Fruit fly (Drosophila melanogaster) whole organism, embryonic: Measurements from ENCODE around the gene RpL37A.

ENCODE experiments used
- CG10431 ChIP-seq: fragments of 200-800 bp; sonication (Bioruptor generic); optimal IDR thresholded peaks from 3 replicates; lab custom pipeline; 2018; ENCODE audit warnings: missing biosample characterization, mild to moderate bottlenecking, missing genetic modification characterization
- CG10543 ChIP-seq: fragments of 200-800 bp; sonication (Bioruptor generic); optimal IDR thresholded peaks from 3 replicates; lab custom pipeline; 2017; ENCODE audit warnings: missing biosample characterization, mild to moderate bottlenecking, missing genetic modification characterization, moderate library complexity
- CG10565 ChIP-seq: fragments of 200-800 bp; sonication (Bioruptor generic); optimal IDR thresholded peaks from 3 replicates; lab custom pipeline; 2016; ENCODE audit warnings: missing biosample characterization, mild to moderate bottlenecking, missing genetic modification characterization
- CG10959 ChIP-seq: fragments of 200-800 bp; sonication (Bioruptor generic); IDR thresholded peaks from 2 replicates; pipeline ENCODE4 v1.3.6; 2022; ENCODE audit warnings: missing biosample characterization, missing genetic modification characterization
- CG11085 ChIP-seq: fragments of 200-800 bp; sonication (Bioruptor generic); IDR thresholded peaks from 2 replicates; pipeline ENCODE4 v1.3.6; 2022; ENCODE audit warnings: missing biosample characterization, missing genetic modification characterization
- CG11504 ChIP-seq: fragments of 200-800 bp; sonication (Bioruptor generic); optimal IDR thresholded peaks from 3 replicates; lab custom pipeline; 2019; ENCODE audit warnings: missing biosample characterization, mild to moderate bottlenecking, missing genetic modification characterization, moderate library complexity
- CG12219 ChIP-seq: fragments of 200-800 bp; sonication (Bioruptor generic); optimal IDR thresholded peaks from 3 replicates; lab custom pipeline; 2018; ENCODE audit warnings: missing biosample characterization, mild to moderate bottlenecking, missing genetic modification characterization
- CG14667 ChIP-seq: fragments of 200-800 bp; sonication (Bioruptor generic); IDR thresholded peaks from 2 replicates; pipeline ENCODE4 v1.3.6; 2022; ENCODE audit warnings: missing biosample characterization, missing genetic modification characterization
- CG16815 ChIP-seq: fragments of 200-800 bp; sonication (Bioruptor generic); optimal IDR thresholded peaks from 3 replicates; lab custom pipeline; 2017; ENCODE audit warnings: missing biosample characterization, mild to moderate bottlenecking, missing genetic modification characterization
- CG17385 ChIP-seq: fragments of 200-800 bp; sonication (Bioruptor generic); optimal IDR thresholded peaks from 3 replicates; lab custom pipeline; 2018; ENCODE audit warnings: missing biosample characterization, mild to moderate bottlenecking, missing genetic modification characterization
- CG2202 ChIP-seq: fragments of 200-800 bp; sonication (Bioruptor generic); optimal IDR thresholded peaks from 2 replicates; lab custom pipeline; 2018; ENCODE audit warnings: missing biosample characterization, mild to moderate bottlenecking, missing genetic modification characterization
- CG2678 ChIP-seq: fragments of 200-800 bp; sonication (Bioruptor generic); optimal IDR thresholded peaks from 3 replicates; lab custom pipeline; 2019; ENCODE audit warnings: missing biosample characterization, mild to moderate bottlenecking, missing genetic modification characterization, moderate library complexity
- CG3407 ChIP-seq: fragments of 200-800 bp; sonication (Bioruptor generic); optimal IDR thresholded peaks from 2 replicates; lab custom pipeline; 2018; ENCODE audit warnings: missing biosample characterization, mild to moderate bottlenecking, missing genetic modification characterization
- CG3726 ChIP-seq: fragments of 200-800 bp; sonication (Bioruptor generic); IDR thresholded peaks from 3 replicates; pipeline ENCODE4, ENCODE4 v1.3.6; 2022; ENCODE audit warnings: missing biosample characterization, missing genetic modification characterization
- CG4730 ChIP-seq: fragments of 200-800 bp; sonication (Bioruptor generic); IDR thresholded peaks from 2 replicates; pipeline ENCODE4 v1.3.6; 2022; ENCODE audit warnings: missing biosample characterization, missing genetic modification characterization
- CG5245 ChIP-seq: fragments of 200-800 bp; sonication (Bioruptor generic); optimal IDR thresholded peaks from 3 replicates; lab custom pipeline; 2016; ENCODE audit warnings: missing biosample characterization, missing genetic modification characterization
- CG6272 ChIP-seq: fragments of 200-800 bp; sonication (Bioruptor generic); IDR thresholded peaks from 2 replicates; pipeline ENCODE4 v1.3.6; 2022; ENCODE audit warnings: missing biosample characterization, missing genetic modification characterization
- CG8944 ChIP-seq: fragments of 200-800 bp; sonication (Bioruptor generic); optimal IDR thresholded peaks from 3 replicates; lab custom pipeline; 2016; ENCODE audit warnings: missing biosample characterization, missing genetic modification characterization
- CG9609 ChIP-seq: fragments of 200-800 bp; sonication (Bioruptor generic); optimal IDR thresholded peaks from 3 replicates; lab custom pipeline; 2016; ENCODE audit warnings: missing biosample characterization, missing genetic modification characterization
- D ChIP-seq, 2 experiments: fragments of 200-800 bp in 1 of 2; fragments of >200 bp in 1 of 2; sonication (Bioruptor generic) in 1 of 2; optimal IDR thresholded peaks; 2 replicates in 1 of 2; 3 replicates in 1 of 2; lab custom pipeline; 2017; ENCODE audit warnings: mild to moderate bottlenecking in 1 of 2, missing biosample characterization in 1 of 2, missing genetic modification characterization in 1 of 2, missing genetic modification reagents in 1 of 2
- Ets97D ChIP-seq: fragments of 200-800 bp; sonication (Bioruptor generic); optimal IDR thresholded peaks from 3 replicates; lab custom pipeline; 2016; ENCODE audit warnings: missing biosample characterization, missing genetic modification characterization
- Gsc ChIP-seq: fragments of 200-800 bp; sonication (Bioruptor generic); IDR thresholded peaks from 2 replicates; pipeline ENCODE4 v1.3.6; 2022; ENCODE audit warnings: missing biosample characterization, missing genetic modification characterization
- HLH4C ChIP-seq: fragments of 200-800 bp; sonication (Bioruptor generic); IDR thresholded peaks from 3 replicates; pipeline ENCODE4 v1.3.6; 2022; ENCODE audit warnings: missing biosample characterization, missing genetic modification characterization; ENCODE audit not compliant: partially characterized antibody
- Hand ChIP-seq: fragments of 200-800 bp; sonication (Bioruptor generic); optimal IDR thresholded peaks from 2 replicates; lab custom pipeline; 2017; ENCODE audit warnings: mild to moderate bottlenecking, missing biosample characterization, missing genetic modification reagents, missing genetic modification characterization
- Hey ChIP-seq: fragments of 200-800 bp; sonication (Bioruptor generic); optimal IDR thresholded peaks from 3 replicates; lab custom pipeline; 2018; ENCODE audit warnings: missing biosample characterization, mild to moderate bottlenecking, missing genetic modification characterization
- HmgZ ChIP-seq: fragments of 200-800 bp; sonication (Bioruptor generic); optimal IDR thresholded peaks from 2 replicates; lab custom pipeline; 2018; ENCODE audit warnings: missing biosample characterization, mild to moderate bottlenecking, missing genetic modification characterization
- Taf1 ChIP-seq: fragments of 200-800 bp; sonication (Bioruptor generic); IDR thresholded peaks from 2 replicates; pipeline ENCODE4 v1.3.6; 2022; ENCODE audit warnings: missing biosample characterization, missing genetic modification characterization
- ase ChIP-seq: fragments of 200-800 bp; sonication (Bioruptor generic); IDR thresholded peaks from 3 replicates; pipeline ENCODE4 v1.3.6; 2022; ENCODE audit warnings: missing biosample characterization, missing genetic modification characterization
- cato ChIP-seq: fragments of 200-800 bp; sonication (Bioruptor generic); optimal IDR thresholded peaks from 2 replicates; lab custom pipeline; 2016; ENCODE audit warnings: missing biosample characterization, missing genetic modification characterization, borderline replicate concordance
- cg ChIP-seq: fragments of 200-800 bp; sonication (Bioruptor generic); optimal IDR thresholded peaks from 3 replicates; lab custom pipeline; 2019; ENCODE audit warnings: missing biosample characterization, mild to moderate bottlenecking, missing genetic modification characterization, moderate library complexity
- croc ChIP-seq: fragments of 200-800 bp; sonication (Bioruptor generic); conservative IDR thresholded peaks from 3 replicates; pipeline ENCODE4 v1.3.6; 2022; ENCODE audit warnings: missing biosample characterization, missing genetic modification characterization
- crol ChIP-seq: fragments of 200-800 bp; sonication (Bioruptor generic); IDR thresholded peaks from 2 replicates; pipeline ENCODE4 v1.3.6; 2022; ENCODE audit warnings: missing biosample characterization, missing genetic modification characterization
- dm ChIP-seq: fragments of 200-800 bp; sonication (Bioruptor generic); optimal IDR thresholded peaks from 3 replicates; lab custom pipeline; 2016; ENCODE audit warnings: missing biosample characterization, missing genetic modification characterization
- dmrt99B ChIP-seq: fragments of 200-800 bp; sonication (Bioruptor generic); optimal IDR thresholded peaks from 2 replicates; lab custom pipeline; 2018; ENCODE audit warnings: missing biosample characterization, mild to moderate bottlenecking, missing genetic modification characterization, moderate library complexity
- dpn ChIP-seq, 2 experiments: fragments of 200-800 bp; sonication (Bioruptor generic); optimal IDR thresholded peaks; 3 replicates each; lab custom pipeline; 2016; ENCODE audit warnings: missing biosample characterization in 2 of 2, missing genetic modification characterization in 2 of 2
- dysf ChIP-seq: fragments of 200-800 bp; sonication (Bioruptor generic); IDR thresholded peaks from 3 replicates; pipeline ENCODE4 v1.3.6; 2022; ENCODE audit warnings: missing biosample characterization, missing genetic modification characterization
- ftz-f1 ChIP-seq: fragments of 200-800 bp; sonication (Bioruptor generic); optimal IDR thresholded peaks from 2 replicates; lab custom pipeline; 2016; ENCODE audit warnings: missing biosample characterization, missing genetic modification characterization
- gem ChIP-seq: fragments of 200-800 bp; sonication (Bioruptor generic); optimal IDR thresholded peaks from 2 replicates; lab custom pipeline; 2019; ENCODE audit warnings: missing biosample characterization, mild to moderate bottlenecking, missing genetic modification characterization, moderate library complexity
- grau ChIP-seq: fragments of 200-800 bp; optimal IDR thresholded peaks from 3 replicates; lab custom pipeline; 2019; ENCODE audit warnings: missing biosample characterization, mild to moderate bottlenecking, missing genetic modification characterization, moderate library complexity
- lbe ChIP-seq: fragments of 200-800 bp; sonication (Bioruptor generic); optimal IDR thresholded peaks from 2 replicates; lab custom pipeline; 2016; ENCODE audit warnings: missing biosample characterization, mild to moderate bottlenecking, missing genetic modification characterization
- lilli ChIP-seq: fragments of 200-800 bp; sonication (Bioruptor generic); optimal IDR thresholded peaks from 3 replicates; lab custom pipeline; 2016; ENCODE audit warnings: missing biosample characterization, missing genetic modification characterization
- otp ChIP-seq: fragments of 200-800 bp; sonication (Bioruptor generic); IDR thresholded peaks from 3 replicates; pipeline ENCODE4, ENCODE4 v1.3.6; 2022; ENCODE audit warnings: missing biosample characterization, missing genetic modification characterization
- pb ChIP-seq: fragments of 200-800 bp; sonication (Bioruptor generic); optimal IDR thresholded peaks from 3 replicates; lab custom pipeline; 2016; ENCODE audit warnings: missing biosample characterization, missing genetic modification characterization
- shn ChIP-seq: fragments of 200-800 bp; sonication (Bioruptor generic); optimal IDR thresholded peaks from 3 replicates; lab custom pipeline; 2016; ENCODE audit warnings: missing biosample characterization, missing genetic modification characterization
- sim ChIP-seq: fragments of 200-800 bp; sonication (Bioruptor generic); IDR thresholded peaks from 2 replicates; pipeline ENCODE4 v1.3.6; 2022; ENCODE audit warnings: missing biosample characterization, missing genetic modification characterization
- sima ChIP-seq: fragments of 200-800 bp; sonication (Bioruptor generic); optimal IDR thresholded peaks from 2 replicates; lab custom pipeline; 2016; ENCODE audit warnings: missing biosample characterization, missing genetic modification characterization
- sr ChIP-seq: fragments of 200-800 bp; sonication (Bioruptor generic); IDR thresholded peaks from 3 replicates; pipeline ENCODE4 v1.3.6; 2022; ENCODE audit warnings: missing biosample characterization, missing genetic modification characterization
- tap ChIP-seq: fragments of 200-800 bp; optimal IDR thresholded peaks from 3 replicates; lab custom pipeline; 2019; ENCODE audit warnings: missing biosample characterization, mild to moderate bottlenecking, missing genetic modification characterization, moderate library complexity
- tup ChIP-seq: fragments of 200-800 bp; sonication (Bioruptor generic); optimal IDR thresholded peaks from 2 replicates; lab custom pipeline; 2016; ENCODE audit warnings: missing biosample characterization, mild to moderate bottlenecking, missing genetic modification characterization, moderate library complexity
- unc-4 ChIP-seq: fragments of 200-800 bp; sonication (Bioruptor generic); IDR thresholded peaks from 2 replicates; pipeline ENCODE4 v1.3.6; 2022; ENCODE audit warnings: missing biosample characterization, missing genetic modification characterization; ENCODE audit not compliant: partially characterized antibody
- usp ChIP-seq: fragments of >200 bp; optimal IDR thresholded peaks from 2 replicates; lab custom pipeline; 2017; ENCODE audit warnings: missing biosample characterization, missing genetic modification characterization
- vvl ChIP-seq: fragments of 200-800 bp; sonication (Bioruptor generic); IDR thresholded peaks from 2 replicates; pipeline ENCODE4 v1.3.6; 2022; ENCODE audit warnings: missing biosample characterization, missing genetic modification characterization

RpL37A gene

DNA sequence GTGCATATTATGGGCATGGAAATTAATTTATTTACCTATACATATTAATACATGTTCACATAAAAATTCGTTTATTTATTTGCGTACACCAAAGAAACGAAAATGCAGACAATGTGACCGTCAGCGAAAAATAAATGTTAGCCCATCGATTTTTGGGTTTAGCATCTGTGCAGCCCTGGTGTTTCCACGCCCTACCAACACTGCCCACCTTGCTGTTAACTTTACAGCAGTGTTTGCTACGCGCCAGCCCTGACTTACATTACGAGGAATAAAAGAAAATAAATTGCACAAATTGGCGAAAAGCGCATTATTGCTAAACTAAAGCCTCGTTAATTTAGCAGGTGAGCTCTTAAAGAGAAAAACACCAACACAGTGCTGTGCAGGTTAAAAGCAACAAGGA lies 27.7 kb upstream of the RpL37A start, which contains the start of the genes CG33995, CG44000 and CG44001 (continued):
- TF ChIP-seq D (optimal IDR thresholded peaks at IDR 0.05; lab: Kevin White, UChicago) (no peak), D (GFP tag; optimal IDR thresholded peaks at IDR 0.05; lab: Kevin White, UChicago) (no peak), CG10565 (GFP tag; lab: Kevin White, UChicago) (no peak), shn (peak; percentile 52), Taf1 (GFP tag; lab: Robert Waterston, UW) (no peak), lilli (GFP tag; lab: Kevin White, UChicago) (peak; percentile 75), lbe (GFP tag; lab: Kevin White, UChicago) (peak; percentile 10), CG10543 (peak; percentile 47), CG11085 (GFP tag; lab: Robert Waterston, UW) (peak; percentile 39; the same call in 1 of the 2 replicates), CG10431 (GFP tag; lab: Kevin White, UChicago) (no peak), dmrt99B (tag; lab: Kevin White, UChicago) (no peak), Gsc (no peak), gem (peak; percentile 45), Hand (GFP tag; lab: Kevin White, UChicago) (no peak), HmgZ (tag; lab: Kevin White, UChicago) (peak; percentile 86), sima (no peak), dysf (no peak), Hey (tag; lab: Kevin White, UChicago) (no peak), sr (no peak), tap (peak; percentile 5), pb (GFP tag; lab: Kevin White, UChicago) (no peak), CG12219 (no peak), ase (GFP tag; lab: Robert Waterston, UW) (no peak), CG2202 (tag; lab: Kevin White, UChicago) (no peak), crol (GFP tag; lab: Robert Waterston, UW) (no peak), tup (GFP tag; lab: Kevin White, UChicago) (peak; percentile 28), cg (GFP tag; lab: Kevin White, UChicago) (no peak), otp (GFP tag; lab: Robert Waterston, UW) (no peak), CG4730 (GFP tag; lab: Robert Waterston, UW) (no peak), CG8944 (peak; percentile 48), CG5245 (GFP tag; lab: Kevin White, UChicago) (peak; percentile 45), CG14667 (no peak), CG10959 (no peak), unc-4 (no peak), cato (GFP tag; lab: Kevin White, UChicago) (no peak), CG11504 (tag; lab: Kevin White, UChicago) (peak; percentile 52), ftz-f1 (peak; percentile 6), grau (tag; lab: Kevin White, UChicago) (peak; percentile 50), CG3726 (GFP tag; lab: Robert Waterston, UW) (no peak), CG6272 (no peak), sim (GFP tag; lab: Robert Waterston, UW) (no peak), vvl (GFP tag; lab: Robert Waterston, UW) (peak; percentile 71), Ets97D (GFP tag; lab: Kevin White, UChicago) (peak; percentile 85), CG2678 (peak; percentile 31), HLH4C (GFP tag; lab: Robert Waterston, UW) (no peak), usp (GFP tag; lab: Kevin White, UChicago) (no peak), CG17385 (GFP tag; lab: Kevin White, UChicago) (no peak), CG9609 (peak; percentile 27), dpn (GFP tag; optimal IDR thresholded peaks at IDR 0.05; lab: Kevin White, UChicago) (peak; percentile 64 to 76), CG3407 (GFP tag; lab: Kevin White, UChicago) (no peak), CG16815 (GFP tag; lab: Kevin White, UChicago) (no peak), croc (GFP tag; lab: Robert Waterston, UW) (no peak), dm (GFP tag; lab: Kevin White, UChicago) (peak; percentile 40)
